Worm (Caenorhabditis elegans) whole organism, mixed stage, embryonic: Measurements from ENCODE around the gene ace-4.

Experiments
- M03D4.4 ChIP-seq: sonication (generic microtip); optimal IDR thresholded peaks from 2 replicates; lab custom pipeline; 2017; ENCODE audit warnings: mild to moderate bottlenecking, missing genetic modification characterization, missing compliant biosample characterization
- bed-3 ChIP-seq: fragments of 200-800 bp; sonication (Bioruptor generic); optimal IDR thresholded peaks from 3 replicates; lab custom pipeline; 2018; ENCODE audit warnings: mild to moderate bottlenecking, missing genetic modification characterization, moderate library complexity, missing compliant biosample characterization
- blmp-1 ChIP-seq: fragments of 150-350 bp; optimal IDR thresholded peaks from 2 replicates; lab custom pipeline; 2014; ENCODE audit warnings: missing biosample characterization, missing genetic modification characterization
- ceh-39 ChIP-seq: fragments of 150-350 bp; optimal IDR thresholded peaks from 2 replicates; lab custom pipeline; 2014; ENCODE audit warnings: missing biosample characterization, missing genetic modification characterization
- ceh-43 ChIP-seq: fragments of 200-800 bp; sonication (Bioruptor generic); optimal IDR thresholded peaks from 2 replicates; lab custom pipeline; 2018; ENCODE audit warnings: mild to moderate bottlenecking, missing genetic modification characterization, moderate library complexity, missing compliant biosample characterization
- ceh-83 ChIP-seq: fragments of 200-800 bp; sonication (Bioruptor generic); optimal IDR thresholded peaks from 2 replicates; lab custom pipeline; 2018; ENCODE audit warnings: mild to moderate bottlenecking, missing genetic modification characterization, missing compliant biosample characterization
- ces-1 ChIP-seq: fragments of 150-350 bp; optimal IDR thresholded peaks from 2 replicates; lab custom pipeline; 2014; ENCODE audit warnings: missing biosample characterization, missing genetic modification reagents, missing genetic modification characterization
- cnd-1 ChIP-seq: fragments of 200-800 bp; sonication (Bioruptor generic); optimal IDR thresholded peaks from 2 replicates; lab custom pipeline; 2018; ENCODE audit warnings: mild to moderate bottlenecking, missing genetic modification characterization, missing compliant biosample characterization
- drap-1 ChIP-seq: fragments of 200-800 bp; sonication (Bioruptor generic); optimal IDR thresholded peaks from 3 replicates; lab custom pipeline; 2018; ENCODE audit warnings: mild to moderate bottlenecking, missing genetic modification characterization, missing compliant biosample characterization
- elt-1 ChIP-seq: sonication (generic microtip); optimal IDR thresholded peaks from 2 replicates; lab custom pipeline; 2017; ENCODE audit warnings: missing genetic modification characterization, mild to moderate bottlenecking, missing compliant biosample characterization, antibody characterized with exemption, moderate library complexity, borderline replicate concordance; ENCODE audit not compliant: insufficient read depth
- elt-3 ChIP-seq: fragments of 150-350 bp; optimal IDR thresholded peaks from 2 replicates; lab custom pipeline; 2014; ENCODE audit warnings: missing biosample characterization, missing genetic modification characterization
- flh-1 ChIP-seq: fragments of 200-800 bp; sonication (Bioruptor generic); optimal IDR thresholded peaks from 2 replicates; lab custom pipeline; 2018; ENCODE audit warnings: mild to moderate bottlenecking, missing genetic modification characterization, moderate library complexity, missing compliant biosample characterization
- ham-2 ChIP-seq: fragments of 200-800 bp; sonication (Bioruptor generic); optimal IDR thresholded peaks from 2 replicates; lab custom pipeline; 2018; ENCODE audit warnings: mild to moderate bottlenecking, missing genetic modification characterization, missing compliant biosample characterization
- hlh-1 ChIP-seq: fragments of 150-350 bp; optimal IDR thresholded peaks from 2 replicates; lab custom pipeline; 2014; ENCODE audit warnings: missing biosample characterization, missing genetic modification reagents, missing genetic modification characterization
- lin-13 ChIP-seq: fragments of 150-350 bp; optimal IDR thresholded peaks from 2 replicates; lab custom pipeline; 2014; ENCODE audit warnings: missing biosample characterization, missing genetic modification characterization
- lin-32 ChIP-seq: fragments of 200-800 bp; sonication (Bioruptor generic); optimal IDR thresholded peaks from 2 replicates; lab custom pipeline; 2018; ENCODE audit warnings: mild to moderate bottlenecking, missing genetic modification characterization, missing compliant biosample characterization
- lsy-2 ChIP-seq: fragments of 150-350 bp; optimal IDR thresholded peaks from 2 replicates; lab custom pipeline; 2014; ENCODE audit warnings: missing biosample characterization, missing genetic modification characterization
- mab-5 ChIP-seq: fragments of 150-350 bp; optimal IDR thresholded peaks from 2 replicates; lab custom pipeline; 2014; ENCODE audit warnings: missing biosample characterization, missing genetic modification characterization
- mep-1 ChIP-seq: fragments of 150-350 bp; optimal IDR thresholded peaks from 2 replicates; lab custom pipeline; 2017; ENCODE audit warnings: missing biosample characterization, missing genetic modification reagents, missing genetic modification characterization, inconsistent platforms
- mls-2 ChIP-seq: sonication (generic microtip); optimal IDR thresholded peaks from 2 replicates; lab custom pipeline; 2016; ENCODE audit warnings: mild to moderate bottlenecking, missing genetic modification characterization, moderate library complexity, missing compliant biosample characterization
- nhr-12 ChIP-seq: fragments of 150-350 bp; optimal IDR thresholded peaks from 2 replicates; lab custom pipeline; 2014; ENCODE audit warnings: missing biosample characterization, missing genetic modification characterization
- nhr-2 ChIP-seq: fragments of 150-350 bp; optimal IDR thresholded peaks from 2 replicates; lab custom pipeline; 2014; ENCODE audit warnings: missing biosample characterization, missing genetic modification characterization
- nhr-237 ChIP-seq: fragments of 150-350 bp; optimal IDR thresholded peaks from 2 replicates; lab custom pipeline; 2014; ENCODE audit warnings: missing biosample characterization, missing genetic modification characterization
- nhr-28 ChIP-seq: fragments of 150-350 bp; optimal IDR thresholded peaks from 2 replicates; lab custom pipeline; 2014; ENCODE audit warnings: missing biosample characterization, missing genetic modification characterization
- nhr-76 ChIP-seq: sonication (generic microtip); optimal IDR thresholded peaks from 2 replicates; lab custom pipeline; 2017; ENCODE audit warnings: missing biosample characterization, missing genetic modification characterization
- pha-4 ChIP-seq: fragments of 150-350 bp; optimal IDR thresholded peaks from 2 replicates; lab custom pipeline; 2018; ENCODE audit warnings: missing biosample characterization, missing genetic modification reagents, missing genetic modification characterization
- sem-2 ChIP-seq: fragments of 200-800 bp; sonication (Bioruptor generic); optimal IDR thresholded peaks from 2 replicates; lab custom pipeline; 2018; ENCODE audit warnings: mild to moderate bottlenecking, missing genetic modification characterization, missing compliant biosample characterization
- snpc-4 ChIP-seq: fragments of 150-350 bp; optimal IDR thresholded peaks from 2 replicates; lab custom pipeline; 2014; ENCODE audit warnings: missing biosample characterization, missing genetic modification characterization
- sptf-1 ChIP-seq: sonication (generic microtip); optimal IDR thresholded peaks from 2 replicates; lab custom pipeline; 2017; ENCODE audit warnings: mild to moderate bottlenecking, missing genetic modification characterization, moderate library complexity, missing compliant biosample characterization
- tbx-8 ChIP-seq: fragments of 200-800 bp; sonication (Bioruptor generic); optimal IDR thresholded peaks from 2 replicates; lab custom pipeline; 2018; ENCODE audit warnings: mild to moderate bottlenecking, missing genetic modification characterization, moderate library complexity, missing compliant biosample characterization
- unc-120 ChIP-seq: sonication (generic microtip); optimal IDR thresholded peaks from 2 replicates; lab custom pipeline; 2017; ENCODE audit warnings: missing genetic modification characterization, missing compliant biosample characterization; ENCODE audit not compliant: poor library complexity, severe bottlenecking
- unc-39 ChIP-seq: fragments of 150-350 bp; optimal IDR thresholded peaks from 2 replicates; lab custom pipeline; 2014; ENCODE audit warnings: missing biosample characterization, missing genetic modification characterization
- unc-62 ChIP-seq: fragments of 150-350 bp; optimal IDR thresholded peaks from 2 replicates; lab custom pipeline; 2014; ENCODE audit warnings: missing biosample characterization, missing genetic modification reagents, missing genetic modification characterization
- zip-8 ChIP-seq: fragments of 150-350 bp; optimal IDR thresholded peaks from 2 replicates; lab custom pipeline; 2014; ENCODE audit warnings: missing biosample characterization, missing genetic modification characterization
- ztf-11 ChIP-seq: fragments of 150-350 bp; optimal IDR thresholded peaks from 2 replicates; lab custom pipeline; 2014; ENCODE audit warnings: missing biosample characterization, missing genetic modification characterization

Gene ace-4

DNA sequence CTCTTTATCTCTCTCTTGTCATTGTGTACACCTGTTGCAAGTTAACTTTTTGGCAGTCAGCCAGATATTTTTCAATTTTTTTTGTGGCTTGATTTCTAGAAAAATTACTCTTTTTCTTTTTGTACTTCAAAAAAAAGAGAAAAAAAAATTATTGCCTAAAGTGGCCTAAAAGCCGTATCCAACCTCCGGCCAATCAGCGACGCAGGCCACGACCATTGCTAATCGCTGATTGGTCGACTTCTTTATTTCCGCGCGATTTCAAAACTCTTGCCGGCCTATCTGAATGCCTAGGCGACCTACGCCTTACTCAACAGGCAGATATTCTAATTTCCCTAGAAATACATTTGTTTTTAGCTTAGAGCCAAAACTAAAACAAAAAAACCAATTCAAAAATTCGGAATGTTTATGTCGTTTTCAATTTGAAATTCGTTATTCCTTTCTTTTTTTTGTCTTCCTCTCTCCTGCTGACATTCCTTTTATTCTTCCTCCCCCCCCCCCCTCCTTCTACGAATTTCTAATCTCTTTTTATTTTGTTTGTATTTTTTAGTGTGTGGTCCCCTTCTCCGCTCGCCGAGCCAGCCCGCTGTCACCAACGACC lies at the start of gene ace-4:
Gene ace-4, plus strand, starts transcription at position 548 of the 598 bp plus-strand sequence.
- TF ChIP-seq ceh-39 (tag; lab: Kevin White, UChicago) (no peak), cnd-1 (no peak), elt-3 (tag; lab: Kevin White, UChicago) (no peak), nhr-237 (tag; lab: Kevin White, UChicago) (no peak), lin-32 (no peak), hlh-1 (tag; lab: Kevin White, UChicago) (no peak), unc-39 (no peak), nhr-2 (tag; lab: Kevin White, UChicago) (no peak), flh-1 (GFP tag; lab: Kevin White, UChicago) (no peak)

DNA sequence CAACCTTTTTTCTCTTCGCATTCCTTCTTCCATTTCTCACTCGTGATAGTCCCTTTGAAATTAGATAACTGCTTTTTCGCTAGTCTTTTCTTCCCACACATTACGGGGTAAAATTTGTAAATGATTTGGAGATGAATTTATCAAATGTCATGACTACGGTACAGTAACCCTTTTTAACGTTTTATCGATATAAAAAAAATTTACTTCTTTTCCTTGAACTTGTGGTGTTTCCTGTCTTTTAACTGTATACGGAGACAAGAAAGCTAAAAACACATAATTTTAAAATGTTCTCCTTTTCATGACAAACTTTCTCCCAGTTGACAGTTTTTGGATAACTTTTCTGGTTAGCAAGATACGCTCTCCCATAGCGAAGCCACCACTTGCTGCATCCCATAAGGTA lies 47.8 kb upstream of the ace-4 start, which contains the start of gene W03H9.1:
Gene W03H9.1, minus strand, starts transcription at position 101 of the 400 bp plus-strand sequence.
- TF ChIP-seq mab-5 (no peak), ces-1 (no peak), bed-3 (no peak), unc-62 (GFP tag; lab: Kevin White, UChicago) (no peak), lin-32 (no peak), ztf-11 (tag; lab: Kevin White, UChicago) (no peak), nhr-12 (no peak), hlh-1 (tag; lab: Kevin White, UChicago) (no peak), unc-39 (no peak)

DNA sequence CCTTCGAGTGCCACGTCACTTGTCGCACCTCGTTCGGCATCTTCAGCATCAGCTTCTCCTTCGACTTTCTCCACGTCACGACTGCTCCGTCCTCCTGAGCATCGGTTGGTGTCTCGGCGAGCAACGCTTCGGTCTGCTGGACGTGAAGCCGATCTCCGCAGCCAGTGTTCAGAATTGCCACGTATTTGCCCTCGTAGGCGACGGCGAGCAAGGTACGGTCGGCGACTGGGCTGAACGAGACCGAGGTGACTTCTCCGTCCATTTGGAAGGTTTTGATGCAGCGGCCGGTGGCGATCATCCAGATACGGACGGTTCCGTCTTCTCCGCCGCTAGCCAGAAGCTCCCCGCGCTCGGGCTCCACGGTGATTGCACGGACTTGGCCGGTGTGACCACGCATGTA lies 45.6 kb upstream of the ace-4 start:
- no peak for TF ChIP-seq ham-2 (GFP tag; lab: Kevin White, UChicago)
- TF ChIP-seq, all 35 proteins: peak for 0

DNA sequence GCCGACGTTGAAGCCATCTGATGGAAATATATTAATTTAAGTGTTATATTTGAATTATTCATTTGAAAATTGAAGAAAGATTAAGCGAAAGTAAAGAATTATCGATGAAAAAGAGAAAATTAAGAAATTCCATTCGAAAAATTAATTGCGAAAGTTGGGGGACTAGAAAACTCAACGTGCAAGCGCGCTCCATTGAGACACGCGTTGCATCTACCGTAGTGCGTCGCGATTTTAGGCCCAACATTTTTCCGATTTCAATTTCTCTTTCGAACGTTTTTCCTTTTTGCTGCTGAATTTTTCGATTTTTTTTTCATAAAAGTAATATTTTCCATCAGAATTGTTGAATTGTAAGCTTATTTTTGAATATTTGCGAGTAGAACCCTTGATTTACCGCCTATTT lies 43.5 kb upstream of the ace-4 start, which contains the start of gene Y48B6A.1:
Gene Y48B6A.1, minus strand, starts transcription at position 17 of the 400 bp plus-strand sequence.
- TF ChIP-seq elt-1 (tag; lab: Kevin White, UChicago) (peak; percentile 53), unc-62 (GFP tag; lab: Kevin White, UChicago) (peak; percentile 33), nhr-28 (tag; lab: Kevin White, UChicago) (no peak), ces-1 (peak; percentile 84), flh-1 (GFP tag; lab: Kevin White, UChicago) (no peak), elt-3 (tag; lab: Kevin White, UChicago) (no peak), lin-13 (tag; lab: Kevin White, UChicago) (peak; percentile 97), hlh-1 (tag; lab: Kevin White, UChicago) (peak; percentile 93), mep-1 (tag; lab: Kevin White, UChicago) (peak; percentile 97), nhr-237 (tag; lab: Kevin White, UChicago) (peak; percentile 93), zip-8 (tag; lab: Kevin White, UChicago) (no peak), drap-1 (GFP tag; lab: Kevin White, UChicago) (peak; percentile 40), nhr-2 (tag; lab: Kevin White, UChicago) (peak; percentile 25), snpc-4 (tag; lab: Kevin White, UChicago) (no peak), mab-5 (no peak), ceh-43 (GFP tag; lab: Kevin White, UChicago) (peak; percentile 33), ham-2 (GFP tag; lab: Kevin White, UChicago) (no peak), mls-2 (tag; lab: Kevin White, UChicago) (peak; percentile 66), ceh-39 (tag; lab: Kevin White, UChicago) (peak; percentile 96), ztf-11 (tag; lab: Kevin White, UChicago) (no peak), bed-3 (peak; percentile 1), unc-39 (no peak), sem-2 (no peak), nhr-76 (tag; lab: Kevin White, UChicago) (no peak), cnd-1 (peak; percentile 75), unc-120 (tag; lab: Kevin White, UChicago) (peak; percentile 35), lsy-2 (tag; lab: Kevin White, UChicago) (peak; percentile 97), sptf-1 (peak; percentile 85), pha-4 (tag; lab: Kevin White, UChicago) (peak; percentile 95), M03D4.4 (tag; lab: Kevin White, UChicago) (peak; percentile 37), nhr-12 (no peak), lin-32 (peak; percentile 37), blmp-1 (tag; lab: Kevin White, UChicago) (peak; percentile 40), tbx-8 (GFP tag; lab: Kevin White, UChicago) (no peak), ceh-83 (GFP tag; lab: Kevin White, UChicago) (peak; percentile 82)
